Fruit fly (Drosophila melanogaster) Kc167 (cell line): ENCODE results near the gene CG12581.
"Not testable (repeated sequence)": the region's sequence is repeated elsewhere in the genome, so short reads cannot be mapped to it uniquely, and the experiment has no call there.

ENCODE experiments used
- Myc ChIP-seq: fragments of >200 bp; optimal IDR thresholded peaks from 2 replicates; lab custom pipeline; 2017; ENCODE audit warnings: missing external identifiers
- Sin3A ChIP-seq: fragments of >200 bp; optimal IDR thresholded peaks from 2 replicates; lab custom pipeline; 2018; ENCODE audit warnings: missing external identifiers
- h ChIP-seq: fragments of >200 bp; optimal IDR thresholded peaks from 3 replicates; lab custom pipeline; 2018; ENCODE audit warnings: missing external identifiers
- insv ChIP-seq: fragments of >200 bp; optimal IDR thresholded peaks from 3 replicates; lab custom pipeline; 2018; ENCODE audit warnings: missing external identifiers
- psq ChIP-seq: fragments of >200 bp; optimal IDR thresholded peaks from 2 replicates; lab custom pipeline; 2017; ENCODE audit warnings: missing external identifiers
- ttk ChIP-seq: sonication (Bioruptor generic); optimal IDR thresholded peaks from 2 replicates; lab custom pipeline; 2017; ENCODE audit warnings: missing external identifiers

Gene CG12581

dm6 chr3R:4197055-4197454 lies 22.6 kb downstream of the CG12581 start, which contains the start of gene beta-Man:
TSS of gene beta-Man (plus strand) at chr3R:4197206.
- TF ChIP-seq insv (lab: Kevin White, UChicago), result no peak
- no peak for TF ChIP-seq psq (lab: Kevin White, UChicago)
- TF ChIP-seq Sin3A (lab: Kevin White, UChicago), result no peak
- no peak for TF ChIP-seq Myc (lab: Kevin White, UChicago)
- no peak for TF ChIP-seq ttk (lab: Kevin White, UChicago)

dm6 chr3R:4211483-4211882 lies 37.1 kb downstream of the CG12581 start, which contains the start of gene aux:
TSS of gene aux (plus strand) at chr3R:4211783.
- TF ChIP-seq Sin3A (lab: Kevin White, UChicago); h; insv (lab: Kevin White, UChicago): not testable (repeated sequence)

- no peak for TF ChIP-seq Sin3A (lab: Kevin White, UChicago)
- no peak for TF ChIP-seq Myc (lab: Kevin White, UChicago)
- TF ChIP-seq psq (lab: Kevin White, UChicago), result no peak
- TF ChIP-seq insv (lab: Kevin White, UChicago), result no peak
- no peak for TF ChIP-seq ttk (lab: Kevin White, UChicago)
- TF ChIP-seq h, result no peak
These were observed 39.6 kb downstream of the CG12581 start for dm6 chr3R:4214038-4214437.

- TF ChIP-seq psq (lab: Kevin White, UChicago), result no peak
These were observed 40.2 kb downstream of the CG12581 start for dm6 chr3R:4214601-4215000.

- TF ChIP-seq psq (lab: Kevin White, UChicago) (no peak), Sin3A (lab: Kevin White, UChicago) (no peak), h (no peak), ttk (lab: Kevin White, UChicago) (no peak), insv (lab: Kevin White, UChicago) (no peak), Myc (lab: Kevin White, UChicago) (no peak)
These were observed 41.0 kb downstream of the CG12581 start, which contains the start of gene CG14636 for dm6 chr3R:4215264-4215993. TSS of gene CG14636 (minus strand) at chr3R:4215314.

dm6 chr3R:4220030-4220429 lies 45.6 kb downstream of the CG12581 start, which contains the start of gene CG31516:
TSS of gene CG31516 (minus strand) at chr3R:4220130.
- no peak for TF ChIP-seq psq (lab: Kevin White, UChicago)
- TF ChIP-seq ttk (lab: Kevin White, UChicago), result no peak
- no peak for TF ChIP-seq Sin3A (lab: Kevin White, UChicago)
- TF ChIP-seq h, result no peak
- TF ChIP-seq insv (lab: Kevin White, UChicago), result no peak
- no peak for TF ChIP-seq Myc (lab: Kevin White, UChicago)

dm6 chr3R:4220780-4221179 lies 46.3 kb downstream of the CG12581 start:
- TF ChIP-seq h, result no peak
- TF ChIP-seq insv (lab: Kevin White, UChicago), result no peak
- TF ChIP-seq ttk (lab: Kevin White, UChicago), result no peak
- no peak for TF ChIP-seq Myc (lab: Kevin White, UChicago)
- no peak for TF ChIP-seq Sin3A (lab: Kevin White, UChicago)
- TF ChIP-seq psq (lab: Kevin White, UChicago), result no peak

dm6 chr3R:4228426-4228825 lies 54.0 kb downstream of the CG12581 start:
- TF ChIP-seq Sin3A (lab: Kevin White, UChicago) (no peak), Myc (lab: Kevin White, UChicago) (no peak), ttk (lab: Kevin White, UChicago) (no peak), psq (lab: Kevin White, UChicago) (no peak), insv (lab: Kevin White, UChicago) (no peak), h (no peak)

- TF ChIP-seq psq (lab: Kevin White, UChicago) (no peak), Sin3A (lab: Kevin White, UChicago) (no peak), ttk (lab: Kevin White, UChicago) (no peak), Myc (lab: Kevin White, UChicago) (no peak), h (no peak), insv (lab: Kevin White, UChicago) (no peak)
These were observed 54.8 kb downstream of the CG12581 start, which contains the start of gene DhpD for dm6 chr3R:4229137-4229764. TSS of gene DhpD (minus strand) at chr3R:4229238.

dm6 chr3R:4232139-4233017 lies 57.9 kb downstream of the CG12581 start, which contains the start of gene CG14641:
TSS of gene CG14641 (minus strand) at chr3R:4232342.
- TF ChIP-seq Sin3A (lab: Kevin White, UChicago) (no peak), ttk (lab: Kevin White, UChicago) (no peak)

- no peak for TF ChIP-seq Sin3A (lab: Kevin White, UChicago)
- no peak for TF ChIP-seq h
- no peak for TF ChIP-seq ttk (lab: Kevin White, UChicago)
- TF ChIP-seq psq (lab: Kevin White, UChicago), result no peak
- no peak for TF ChIP-seq insv (lab: Kevin White, UChicago)
- TF ChIP-seq Myc (lab: Kevin White, UChicago), result no peak
These were observed 58.6 kb downstream of the CG12581 start, which contains the start of gene abs for dm6 chr3R:4233018-4233385. TSS of gene abs (plus strand) at chr3R:4233047.
